Worm (Caenorhabditis elegans) whole organism, late embryonic: ENCODE measurements around the gene ZK1010.8.

Experiments
- C08G9.2 ChIP-seq: sonication (generic microtip); optimal IDR thresholded peaks from 2 replicates; lab custom pipeline; 2016; ENCODE audit warnings: mild to moderate bottlenecking, missing genetic modification characterization, moderate library complexity, missing compliant biosample characterization
- ceh-14 ChIP-seq: sonication (generic microtip); optimal IDR thresholded peaks from 2 replicates; lab custom pipeline; 2016; ENCODE audit warnings: missing genotype, missing genetic modification characterization, missing compliant biosample characterization
- ceh-18 ChIP-seq: sonication (generic microtip); optimal IDR thresholded peaks from 2 replicates; lab custom pipeline; 2016; ENCODE audit warnings: missing genetic modification characterization, missing compliant biosample characterization
- ceh-2 ChIP-seq: sonication (generic microtip); optimal IDR thresholded peaks from 2 replicates; lab custom pipeline; 2016; ENCODE audit warnings: missing genotype, missing genetic modification characterization, missing compliant biosample characterization
- ceh-24 ChIP-seq: sonication (generic microtip); optimal IDR thresholded peaks from 2 replicates; lab custom pipeline; 2016; ENCODE audit warnings: mild to moderate bottlenecking, missing genetic modification characterization, missing compliant biosample characterization
- ceh-6 ChIP-seq: fragments of 200-800 bp; sonication (Bioruptor generic); optimal IDR thresholded peaks from 2 replicates; lab custom pipeline; 2018; ENCODE audit warnings: mild to moderate bottlenecking, missing genetic modification characterization, missing compliant biosample characterization
- ceh-9 ChIP-seq: sonication (generic microtip); optimal IDR thresholded peaks from 2 replicates; lab custom pipeline; 2016; ENCODE audit warnings: mild to moderate bottlenecking, missing genetic modification characterization, inconsistent platforms, missing compliant biosample characterization
- che-1 ChIP-seq: sonication (generic microtip); optimal IDR thresholded peaks from 2 replicates; lab custom pipeline; 2016; ENCODE audit warnings: mild to moderate bottlenecking, missing genetic modification characterization, missing compliant biosample characterization
- dmd-4 ChIP-seq: sonication (generic microtip); optimal IDR thresholded peaks from 2 replicates; lab custom pipeline; 2016; ENCODE audit warnings: borderline replicate concordance, missing genetic modification characterization, missing compliant biosample characterization
- elt-4 ChIP-seq: sonication (generic microtip); optimal IDR thresholded peaks from 2 replicates; lab custom pipeline; 2016; ENCODE audit warnings: missing genetic modification characterization, missing compliant biosample characterization
- ets-4 ChIP-seq: sonication (generic microtip); optimal IDR thresholded peaks from 2 replicates; lab custom pipeline; 2016; ENCODE audit warnings: missing genetic modification characterization, missing compliant biosample characterization
- fax-1 ChIP-seq: sonication (generic microtip); optimal IDR thresholded peaks from 2 replicates; lab custom pipeline; 2016; ENCODE audit warnings: missing genotype, missing genetic modification characterization, missing compliant biosample characterization
- hlh-13 ChIP-seq: fragments of 200-800 bp; sonication (Bioruptor generic); optimal IDR thresholded peaks from 2 replicates; lab custom pipeline; 2018; ENCODE audit warnings: mild to moderate bottlenecking, missing genetic modification characterization, missing compliant biosample characterization
- hlh-6 ChIP-seq: sonication (generic microtip); optimal IDR thresholded peaks from 2 replicates; lab custom pipeline; 2016; ENCODE audit warnings: missing genotype, missing genetic modification characterization, missing compliant biosample characterization
- hlh-8 ChIP-seq: sonication (generic microtip); optimal IDR thresholded peaks from 2 replicates; lab custom pipeline; 2016; ENCODE audit warnings: missing genotype, missing genetic modification characterization, missing compliant biosample characterization
- lim-6 ChIP-seq: sonication (generic microtip); optimal IDR thresholded peaks from 2 replicates; lab custom pipeline; 2016; ENCODE audit warnings: missing genetic modification characterization, missing compliant biosample characterization
- mec-3 ChIP-seq: sonication (generic microtip); optimal IDR thresholded peaks from 2 replicates; lab custom pipeline; 2016; ENCODE audit warnings: borderline replicate concordance, missing genetic modification characterization, missing compliant biosample characterization
- nfya-1 ChIP-seq: sonication (generic microtip); optimal IDR thresholded peaks from 2 replicates; lab custom pipeline; 2017; ENCODE audit warnings: missing genetic modification characterization, mild to moderate bottlenecking, missing compliant biosample characterization, antibody characterized with exemption, moderate library complexity
- npax-4 ChIP-seq: sonication (generic microtip); optimal IDR thresholded peaks from 2 replicates; lab custom pipeline; 2016; ENCODE audit warnings: missing genetic modification characterization, missing compliant biosample characterization
- odd-2 ChIP-seq: sonication (generic microtip); optimal IDR thresholded peaks from 2 replicates; lab custom pipeline; 2017; ENCODE audit warnings: antibody characterized with exemption, mild to moderate bottlenecking, missing genetic modification characterization, missing compliant biosample characterization
- pax-1 ChIP-seq: fragments of 150-350 bp; optimal IDR thresholded peaks from 2 replicates; lab custom pipeline; 2014; ENCODE audit warnings: missing biosample characterization, missing genetic modification characterization
- pha-2 ChIP-seq: sonication (generic microtip); optimal IDR thresholded peaks from 2 replicates; lab custom pipeline; 2017; ENCODE audit warnings: mild to moderate bottlenecking, missing genetic modification characterization, missing compliant biosample characterization
- pha-4 ChIP-seq: fragments of 150-350 bp; optimal IDR thresholded peaks from 2 replicates; lab custom pipeline; 2018; ENCODE audit warnings: missing biosample characterization, missing genetic modification reagents, missing genetic modification characterization
- rnt-1 ChIP-seq: sonication (generic microtip); optimal IDR thresholded peaks from 2 replicates; lab custom pipeline; 2016; ENCODE audit warnings: missing genetic modification characterization, missing compliant biosample characterization
- sdc-2 ChIP-seq: sonication (generic microtip); optimal IDR thresholded peaks from 2 replicates; lab custom pipeline; 2016; ENCODE audit warnings: missing genotype, missing genetic modification characterization, missing compliant biosample characterization
- sox-4 ChIP-seq: sonication (generic microtip); optimal IDR thresholded peaks from 2 replicates; lab custom pipeline; 2017; ENCODE audit warnings: mild to moderate bottlenecking, missing genetic modification characterization, inconsistent platforms, missing compliant biosample characterization
- syd-9 ChIP-seq: sonication (generic microtip); optimal IDR thresholded peaks from 2 replicates; lab custom pipeline; 2016; ENCODE audit warnings: mild to moderate bottlenecking, missing genetic modification characterization, moderate library complexity, missing compliant biosample characterization
- tbx-7 ChIP-seq: sonication (generic microtip); optimal IDR thresholded peaks from 2 replicates; lab custom pipeline; 2016; ENCODE audit warnings: missing genotype, missing genetic modification characterization, missing compliant biosample characterization
- ttx-3 ChIP-seq: sonication (generic microtip); optimal IDR thresholded peaks from 2 replicates; lab custom pipeline; 2016; ENCODE audit warnings: missing genetic modification reagents, missing genetic modification characterization, missing compliant biosample characterization
- unc-3 ChIP-seq, 2 experiments: fragments of 200-800 bp in 1 of 2; sonication (Bioruptor generic) in 1 of 2; sonication (generic microtip) in 1 of 2; conservative IDR thresholded peaks in 1 of 2; optimal IDR thresholded peaks in 1 of 2; 2 replicates each; pipeline versions ENCODE4 v1.3.6 to Lab custom; 2016 to 2022; ENCODE audit warnings: missing compliant biosample characterization in 2 of 2, missing genetic modification characterization in 2 of 2, missing genetic modification reagents in 1 of 2
- unc-42 ChIP-seq: sonication (generic microtip); optimal IDR thresholded peaks from 2 replicates; lab custom pipeline; 2016; ENCODE audit warnings: missing genotype, missing genetic modification characterization, missing compliant biosample characterization
- unc-55 ChIP-seq: sonication (generic microtip); optimal IDR thresholded peaks from 2 replicates; lab custom pipeline; 2017; ENCODE audit warnings: missing biosample characterization, missing genetic modification reagents, missing genetic modification characterization
- unc-86 ChIP-seq: sonication (generic microtip); optimal IDR thresholded peaks from 2 replicates; lab custom pipeline; 2016; ENCODE audit warnings: missing genetic modification characterization, missing compliant biosample characterization
- zip-5 ChIP-seq: sonication (generic microtip); optimal IDR thresholded peaks from 2 replicates; lab custom pipeline; 2016; ENCODE audit warnings: missing genetic modification characterization, missing compliant biosample characterization

Gene ZK1010.8

DNA sequence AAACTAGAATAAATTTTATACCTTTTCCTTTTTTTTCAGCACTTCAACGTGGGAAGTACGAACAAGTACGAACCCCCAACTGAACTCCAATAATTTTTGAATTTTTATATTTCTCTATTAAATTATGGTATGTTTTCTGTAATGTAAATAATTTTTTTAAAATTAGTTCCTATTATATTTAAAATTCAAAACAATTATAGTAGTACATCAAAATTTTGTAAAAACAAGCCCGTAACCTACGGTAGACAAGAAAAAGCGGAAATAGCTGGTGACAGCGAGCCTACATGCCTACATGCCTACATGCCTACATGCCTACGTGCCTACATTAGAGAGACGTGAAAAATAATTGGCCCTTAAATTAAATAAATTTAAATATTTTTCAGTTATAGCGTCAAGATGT is 31.2 kb upstream of the ZK1010.8 start, which contains the start of gene F14F7.5:
F14F7.5 (plus strand) TSS at position 301 of the 400 bp plus-strand sequence.
- TF ChIP-seq npax-4: no peak
- TF ChIP-seq unc-3 (GFP tag; conservative IDR thresholded peaks at IDR 0.05; lab: Robert Waterston, UW): no peak
- no peak for TF ChIP-seq unc-3 (tag; optimal IDR thresholded peaks at IDR 0.05; lab: Kevin White, UChicago)
- TF ChIP-seq hlh-13 (GFP tag; lab: Kevin White, UChicago): no peak
- no peak for TF ChIP-seq ttx-3 (tag; lab: Kevin White, UChicago)
- no peak for TF ChIP-seq syd-9 (tag; lab: Kevin White, UChicago)
- TF ChIP-seq elt-4 (tag; lab: Kevin White, UChicago): no peak
- no peak for TF ChIP-seq hlh-8 (tag; lab: Kevin White, UChicago)

DNA sequence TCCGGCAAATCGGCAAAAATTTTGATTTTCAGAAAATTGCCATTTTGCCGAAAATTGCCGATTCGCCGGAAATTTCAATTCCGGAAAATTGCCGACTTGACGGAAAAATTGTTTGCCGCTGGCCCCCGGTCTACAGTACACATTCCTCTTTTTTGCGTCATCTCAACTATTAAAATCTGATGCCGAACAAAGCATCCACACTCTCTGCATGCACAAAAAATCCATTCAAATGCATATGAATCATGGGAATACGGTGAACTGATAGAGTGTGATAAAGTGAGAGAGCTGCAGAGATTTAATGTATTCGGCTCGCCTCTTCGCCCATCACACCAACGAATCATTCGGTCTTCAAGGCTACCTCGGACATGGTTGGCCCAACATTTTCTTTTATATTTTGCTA is 30.1 kb upstream of the ZK1010.8 start, which contains the start of gene F14F7.7:
F14F7.7 (plus strand) TSS at position 354 of the 400 bp plus-strand sequence.
- TF ChIP-seq hlh-8 (tag; lab: Kevin White, UChicago) (no peak), nfya-1 (tag; lab: Kevin White, UChicago) (no peak), pha-4 (no peak), unc-55 (GFP tag; lab: Kevin White, UChicago) (no peak), dmd-4 (no peak), sox-4 (no peak), zip-5 (tag; lab: Kevin White, UChicago) (no peak), fax-1 (tag; lab: Kevin White, UChicago) (no peak), unc-42 (tag; lab: Kevin White, UChicago) (no peak), ets-4 (tag; lab: Kevin White, UChicago) (no peak), pax-1 (tag; lab: Kevin White, UChicago) (no peak)
- TF ChIP-seq, all 69 proteins: peak for 0

DNA sequence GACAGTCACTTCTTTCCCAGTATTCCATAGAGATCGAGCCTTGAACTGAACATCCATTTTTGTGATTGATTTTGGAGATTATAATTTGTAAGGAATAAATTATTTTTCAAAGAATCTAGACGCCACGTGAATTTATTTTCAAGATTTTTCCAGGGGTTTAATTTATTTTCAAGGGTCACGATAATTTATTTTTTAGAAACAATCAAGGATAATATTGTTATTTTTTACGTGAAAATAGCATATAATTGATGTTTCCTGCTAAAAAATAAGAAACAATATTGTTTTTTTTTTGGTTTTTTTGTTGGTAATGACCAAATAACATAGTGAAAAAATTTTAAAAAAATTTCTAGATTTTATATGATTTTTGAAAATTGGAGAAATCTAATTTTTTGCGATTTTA is 29.1 kb upstream of the ZK1010.8 start, which contains the start of gene F14F7.4:
F14F7.4 (minus strand) TSS at position 101 of the 400 bp plus-strand sequence.
- TF ChIP-seq ceh-9 (tag; lab: Kevin White, UChicago): no peak
- no peak for TF ChIP-seq unc-86 (tag; lab: Kevin White, UChicago)
- TF ChIP-seq pha-2: no peak
- TF ChIP-seq tbx-7 (tag; lab: Kevin White, UChicago): no peak
- no peak for TF ChIP-seq fax-1 (tag; lab: Kevin White, UChicago)
- TF ChIP-seq lim-6: no peak
- TF ChIP-seq npax-4: no peak
- TF ChIP-seq ceh-2 (tag; lab: Kevin White, UChicago): no peak
- TF ChIP-seq unc-42 (tag; lab: Kevin White, UChicago): no peak

DNA sequence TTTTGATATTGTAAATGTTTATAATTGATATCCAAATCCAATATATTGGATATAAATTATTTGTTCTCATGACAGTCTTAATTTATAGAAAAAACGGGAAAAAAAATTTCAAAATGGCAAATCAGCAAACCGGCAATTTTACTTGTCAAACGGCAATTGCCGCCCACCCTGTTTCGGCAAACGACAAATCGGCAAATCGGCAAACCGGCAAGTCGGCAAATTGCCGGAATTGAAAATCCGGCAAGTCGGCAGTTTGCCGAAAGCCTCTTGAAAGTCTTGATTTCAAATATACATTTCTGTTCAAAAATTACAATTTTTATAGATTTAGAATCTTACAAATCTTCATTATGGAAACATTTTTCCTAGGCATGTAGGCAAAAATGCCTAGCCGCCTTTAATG is 27.5 kb upstream of the ZK1010.8 start:
- TF ChIP-seq hlh-13 (GFP tag; lab: Kevin White, UChicago) (no peak), sox-4 (no peak), ceh-24 (tag; lab: Kevin White, UChicago) (no peak), sdc-2 (tag; lab: Kevin White, UChicago) (no peak), unc-42 (tag; lab: Kevin White, UChicago) (no peak), rnt-1 (tag; lab: Kevin White, UChicago) (no peak), lim-6 (no peak)

DNA sequence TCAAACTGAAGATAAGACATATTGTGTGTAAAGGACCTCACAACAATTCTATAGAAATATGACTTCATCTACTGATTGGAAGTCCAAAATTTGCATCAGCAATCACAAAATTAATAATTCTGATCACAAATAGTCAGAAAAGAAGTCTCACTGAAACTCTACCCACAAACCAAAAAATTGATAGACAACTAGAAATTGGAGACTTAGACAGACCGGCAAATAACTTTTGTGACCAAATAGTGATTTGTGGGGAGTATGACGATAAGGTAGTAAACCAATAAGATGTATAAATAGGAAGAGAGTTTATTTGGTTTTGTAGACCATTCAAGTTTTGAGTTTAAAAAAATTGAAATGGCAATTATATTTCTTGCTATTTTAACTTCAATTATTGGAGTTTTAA is 23.8 kb upstream of the ZK1010.8 start, which contains the start of gene cyp-13A12:
cyp-13A12 (plus strand) TSS at position 267 of the 400 bp plus-strand sequence.
- TF ChIP-seq ceh-18 (tag; lab: Kevin White, UChicago): no peak
- no peak for TF ChIP-seq pha-4
- no peak for TF ChIP-seq che-1 (tag; lab: Kevin White, UChicago)
- no peak for TF ChIP-seq lim-6
- no peak for TF ChIP-seq ceh-14 (tag; lab: Kevin White, UChicago)
- TF ChIP-seq dmd-4: no peak
- no peak for TF ChIP-seq syd-9 (tag; lab: Kevin White, UChicago)
- TF ChIP-seq hlh-8 (tag; lab: Kevin White, UChicago): no peak
- TF ChIP-seq C08G9.2 (tag; lab: Kevin White, UChicago): no peak
- no peak for TF ChIP-seq hlh-6 (tag; lab: Kevin White, UChicago)
- no peak for TF ChIP-seq odd-2 (tag; lab: Kevin White, UChicago)
- no peak for TF ChIP-seq mec-3 (tag; lab: Kevin White, UChicago)
- no peak for TF ChIP-seq pax-1 (tag; lab: Kevin White, UChicago)
- no peak for TF ChIP-seq ceh-6 (GFP tag; lab: Kevin White, UChicago)
